Worm (Caenorhabditis elegans) whole organism, L3 larva: Measurements from ENCODE around the gene sri-39.
"Not testable (repeated sequence)": the region's sequence is repeated elsewhere in the genome, so short reads cannot be mapped to it uniquely, and the experiment has no call there.

ENCODE experiments used
- R02D3.7 ChIP-seq: fragments of 150-350 bp; optimal IDR thresholded peaks from 2 replicates; lab custom pipeline; 2014; ENCODE audit warnings: missing biosample characterization, missing genetic modification characterization
- ZK546.5 ChIP-seq: sonication (generic microtip); optimal IDR thresholded peaks from 2 replicates; lab custom pipeline; 2017; ENCODE audit warnings: missing biosample characterization, missing genetic modification characterization
- aly-2 ChIP-seq: fragments of 150-350 bp; optimal IDR thresholded peaks from 2 replicates; lab custom pipeline; 2014; ENCODE audit warnings: missing biosample characterization, missing genetic modification characterization
- ama-1 ChIP-seq: fragments of 150-350 bp; optimal IDR thresholded peaks from 2 replicates; lab custom pipeline; 2018
- ceh-16 ChIP-seq: sonication (generic microtip); optimal IDR thresholded peaks from 2 replicates; lab custom pipeline; 2017; ENCODE audit warnings: missing biosample characterization, missing genetic modification characterization
- ceh-28 ChIP-seq: fragments of 150-350 bp; optimal IDR thresholded peaks from 2 replicates; lab custom pipeline; 2014; ENCODE audit warnings: missing biosample characterization, missing genetic modification reagents, missing genetic modification characterization
- ceh-82 ChIP-seq: fragments of 150-350 bp; optimal IDR thresholded peaks from 2 replicates; lab custom pipeline; 2014; ENCODE audit warnings: missing biosample characterization, missing genetic modification characterization
- ceh-9 ChIP-seq: sonication (generic microtip); optimal IDR thresholded peaks from 2 replicates; lab custom pipeline; 2018; ENCODE audit warnings: missing biosample characterization, missing genetic modification characterization
- daf-12 ChIP-seq: fragments of 150-350 bp; optimal IDR thresholded peaks from 2 replicates; lab custom pipeline; 2014; ENCODE audit warnings: missing biosample characterization, missing genetic modification reagents, missing genetic modification characterization
- egl-27 ChIP-seq: sonication (generic microtip); optimal IDR thresholded peaks from 4 replicates; lab custom pipeline; 2017; ENCODE audit warnings: missing biosample characterization, missing genetic modification reagents, missing genetic modification characterization
- egl-5 ChIP-seq: fragments of 150-350 bp; optimal IDR thresholded peaks from 2 replicates; lab custom pipeline; 2017; ENCODE audit warnings: missing biosample characterization, missing genetic modification reagents, missing genetic modification characterization, inconsistent platforms
- elt-1 ChIP-seq: fragments of 150-350 bp; optimal IDR thresholded peaks from 2 replicates; lab custom pipeline; 2014; ENCODE audit warnings: missing biosample characterization, missing genetic modification characterization
- elt-2 ChIP-seq: sonication (generic microtip); optimal IDR thresholded peaks from 2 replicates; lab custom pipeline; 2016; ENCODE audit warnings: missing genetic modification reagents, mild to moderate bottlenecking, missing genetic modification characterization, missing compliant biosample characterization
- eor-1 ChIP-seq, 2 experiments: fragments of 150-350 bp; optimal IDR thresholded peaks; 2 replicates each; lab custom pipeline; 2014 to 2018; ENCODE audit warnings: missing biosample characterization in 2 of 2, missing genetic modification characterization in 2 of 2
- fkh-2 ChIP-seq: fragments of 150-350 bp; optimal IDR thresholded peaks from 2 replicates; lab custom pipeline; 2014; ENCODE audit warnings: missing biosample characterization, missing genetic modification reagents, missing genetic modification characterization
- fos-1 ChIP-seq: fragments of 150-350 bp; optimal IDR thresholded peaks from 2 replicates; lab custom pipeline; 2014; ENCODE audit warnings: missing biosample characterization, missing genetic modification characterization
- hmg-11 ChIP-seq: sonication (generic microtip); optimal IDR thresholded peaks from 2 replicates; lab custom pipeline; 2016; ENCODE audit warnings: missing genetic modification characterization, missing compliant biosample characterization
- lin-39 ChIP-seq: fragments of 150-350 bp; optimal IDR thresholded peaks from 2 replicates; lab custom pipeline; 2018; ENCODE audit warnings: missing biosample characterization, missing genetic modification reagents, missing genetic modification characterization
- mdl-1 ChIP-seq: fragments of 150-350 bp; optimal IDR thresholded peaks from 2 replicates; lab custom pipeline; 2014; ENCODE audit warnings: missing biosample characterization, missing genetic modification characterization
- mml-1 ChIP-seq: fragments of 150-350 bp; sonication (generic microtip); optimal IDR thresholded peaks from 3 replicates; lab custom pipeline; 2014; ENCODE audit warnings: missing biosample characterization, missing genetic modification characterization
- nfya-1 ChIP-seq: sonication (generic microtip); optimal IDR thresholded peaks from 2 replicates; lab custom pipeline; 2017; ENCODE audit warnings: missing genetic modification characterization, mild to moderate bottlenecking, missing compliant biosample characterization, antibody characterized with exemption, moderate library complexity; ENCODE audit not compliant: insufficient read depth
- nhr-11 ChIP-seq: fragments of 150-350 bp; optimal IDR thresholded peaks from 2 replicates; lab custom pipeline; 2014; ENCODE audit warnings: missing biosample characterization, missing genetic modification characterization
- nhr-12 ChIP-seq: fragments of 150-350 bp; optimal IDR thresholded peaks from 2 replicates; lab custom pipeline; 2014; ENCODE audit warnings: missing biosample characterization, missing genetic modification characterization
- nhr-23 ChIP-seq: fragments of 150-350 bp; optimal IDR thresholded peaks from 2 replicates; lab custom pipeline; 2014; ENCODE audit warnings: missing biosample characterization, missing genetic modification reagents, missing genetic modification characterization
- nhr-237 ChIP-seq: fragments of 150-350 bp; optimal IDR thresholded peaks from 2 replicates; lab custom pipeline; 2014; ENCODE audit warnings: missing biosample characterization, missing genetic modification characterization
- nhr-25 ChIP-seq: sonication (generic microtip); optimal IDR thresholded peaks from 2 replicates; lab custom pipeline; 2017; ENCODE audit warnings: missing biosample characterization, missing genetic modification characterization
- nhr-28 ChIP-seq: fragments of 150-350 bp; optimal IDR thresholded peaks from 2 replicates; lab custom pipeline; 2014; ENCODE audit warnings: missing biosample characterization, missing genetic modification characterization
- nhr-67 ChIP-seq: fragments of 150-350 bp; optimal IDR thresholded peaks from 2 replicates; lab custom pipeline; 2014; ENCODE audit warnings: missing biosample characterization, missing genetic modification characterization
- nhr-76 ChIP-seq: fragments of 150-350 bp; sonication (generic microtip); optimal IDR thresholded peaks from 5 replicates; lab custom pipeline; 2014; ENCODE audit warnings: missing biosample characterization, missing genetic modification characterization
- pha-4 ChIP-seq: fragments of 150-350 bp; optimal IDR thresholded peaks from 2 replicates; lab custom pipeline; 2014; ENCODE audit warnings: missing biosample characterization, missing genetic modification reagents, missing genetic modification characterization
- pqm-1 ChIP-seq: fragments of 150-350 bp; optimal IDR thresholded peaks from 2 replicates; lab custom pipeline; 2017; ENCODE audit warnings: missing biosample characterization, missing genetic modification characterization, inconsistent platforms
- sea-2 ChIP-seq: fragments of 150-350 bp; sonication (generic microtip); optimal IDR thresholded peaks from 4 replicates; lab custom pipeline; 2014; ENCODE audit warnings: missing biosample characterization, missing genetic modification reagents, missing genetic modification characterization
- skn-1 ChIP-seq: fragments of 150-350 bp; optimal IDR thresholded peaks from 2 replicates; lab custom pipeline; 2014; ENCODE audit warnings: missing biosample characterization, missing genetic modification characterization
- tbx-2 ChIP-seq: sonication (generic microtip); optimal IDR thresholded peaks from 2 replicates; lab custom pipeline; 2016; ENCODE audit warnings: mild to moderate bottlenecking, missing genetic modification characterization, missing compliant biosample characterization
- unc-39 ChIP-seq: sonication (generic microtip); optimal IDR thresholded peaks from 4 replicates; lab custom pipeline; 2017; ENCODE audit warnings: missing biosample characterization, missing genetic modification characterization
- unc-62 ChIP-seq: fragments of 150-350 bp; sonication (generic microtip); optimal IDR thresholded peaks from 4 replicates; lab custom pipeline; 2014; ENCODE audit warnings: missing biosample characterization, missing genetic modification reagents, missing genetic modification characterization

Gene sri-39

ce11 chrII:2586861-2587554 is at the start of gene sri-39, which contains the start of gene F33H12.7:
Gene sri-39 (plus strand): TSS chrII:2587504.
Gene F33H12.7 (minus strand): TSS chrII:2586911.
- TF ChIP-seq unc-62, result no peak
- TF ChIP-seq elt-2 (tag; lab: Kevin White, UChicago), result peak; percentile 96
- TF ChIP-seq fos-1, result peak; percentile 44
- peak; percentile 91 for TF ChIP-seq pqm-1 (tag; lab: Kevin White, UChicago)

ce11 chrII:2537754-2538153 is 49.5 kb upstream of the sri-39 start, which contains the start of gene K02F6.7:
Gene K02F6.7 (minus strand): TSS chrII:2537854.
- no peak for TF ChIP-seq mml-1 (tag; lab: Kevin White, UChicago)
- no peak for TF ChIP-seq nhr-237 (tag; lab: Kevin White, UChicago)
- no peak for TF ChIP-seq ceh-82
- no peak for TF ChIP-seq egl-27 (tag; lab: Kevin White, UChicago)

ce11 chrII:2538194-2538593 is 49.1 kb upstream of the sri-39 start, which contains the start of gene K02F6.4:
Gene K02F6.4 (plus strand): TSS chrII:2538494.
- no peak for TF ChIP-seq mml-1 (tag; lab: Kevin White, UChicago)
- no peak for TF ChIP-seq elt-1 (tag; lab: Kevin White, UChicago)

- TF ChIP-seq ceh-9 (tag; lab: Kevin White, UChicago) (no peak), pqm-1 (tag; lab: Kevin White, UChicago) (no peak), nhr-28 (tag; lab: Kevin White, UChicago) (no peak), nhr-237 (tag; lab: Kevin White, UChicago) (no peak), mml-1 (tag; lab: Kevin White, UChicago) (no peak), eor-1 (tag; optimal IDR thresholded peaks at IDR 0.05; lab: Kevin White, UChicago) (no peak), ceh-28 (tag; lab: Kevin White, UChicago) (no peak), nhr-23 (no peak), fkh-2 (no peak), ceh-82 (no peak), ama-1 (lab: Kevin White, UChicago) (no peak)
These were observed 41.4 kb upstream of the sri-39 start, which contains the start of gene K02F6.3 for ce11 chrII:2545925-2546324. Gene K02F6.3 (plus strand): TSS chrII:2546225.

ce11 chrII:2553030-2553429 is 34.3 kb upstream of the sri-39 start:
- no peak for TF ChIP-seq ZK546.5
- no peak for TF ChIP-seq nhr-12
- no peak for TF ChIP-seq sea-2 (GFP tag; lab: Kevin White, UChicago)
- TF ChIP-seq nhr-28 (tag; lab: Kevin White, UChicago), result no peak
- TF ChIP-seq mml-1 (tag; lab: Kevin White, UChicago), result no peak
- no peak for TF ChIP-seq egl-5
- TF ChIP-seq pqm-1 (tag; lab: Kevin White, UChicago), result no peak
- no peak for TF ChIP-seq hmg-11 (tag; lab: Kevin White, UChicago)
- no peak for TF ChIP-seq unc-62
- TF ChIP-seq ceh-16, result no peak
- no peak for TF ChIP-seq pha-4 (tag; lab: Kevin White, UChicago)
- no peak for TF ChIP-seq skn-1 (tag; lab: Kevin White, UChicago)

- not testable (repeated sequence) for TF ChIP-seq nhr-76 (tag; lab: Kevin White, UChicago); tbx-2 (tag; lab: Kevin White, UChicago); nfya-1
- TF ChIP-seq, all 47 proteins: peak for 0; not testable (repeated sequence) for 47
These were observed 33.6 kb upstream of the sri-39 start, which contains the start of gene K02F6.1 for ce11 chrII:2553662-2554061. Gene K02F6.1 (plus strand): TSS chrII:2553962.

ce11 chrII:2563973-2564372 is 23.3 kb upstream of the sri-39 start, which contains the start of gene nep-18:
Gene nep-18 (minus strand): TSS chrII:2564073.
- TF ChIP-seq egl-5, result no peak

- TF ChIP-seq nhr-23 (peak; percentile 88), ceh-82 (peak; percentile 45), nhr-237 (tag; lab: Kevin White, UChicago) (no peak), elt-1 (tag; lab: Kevin White, UChicago) (no peak), daf-12 (tag; lab: Kevin White, UChicago) (no peak), nfya-1 (peak; percentile 75), mdl-1 (tag; lab: Kevin White, UChicago) (no peak), nhr-12 (no peak), aly-2 (tag; lab: Kevin White, UChicago) (no peak), nhr-11 (tag; lab: Kevin White, UChicago) (no peak), R02D3.7 (peak; percentile 69), ceh-28 (tag; lab: Kevin White, UChicago) (peak; percentile 53), eor-1 (tag; optimal IDR thresholded peaks at IDR 0.05; lab: Kevin White, UChicago) (no peak), nhr-76 (tag; lab: Kevin White, UChicago) (no peak), nhr-67 (tag; lab: Kevin White, UChicago) (no peak), pha-4 (tag; lab: Kevin White, UChicago) (peak; percentile 85), lin-39 (peak; percentile 6), unc-39 (no peak), unc-62 (peak; percentile 12), ceh-16 (no peak), nhr-25 (tag; lab: Kevin White, UChicago) (no peak)
These were observed 22.4 kb upstream of the sri-39 start, which contains the start of gene usp-39 for ce11 chrII:2564899-2565298. Gene usp-39 (plus strand): TSS chrII:2565275.
